Fruit fly (Drosophila melanogaster): ENCODE data around the gene CG31606.

Gene CG31606

dm6 chr2L:8162307-8163024 is 15.1 kb downstream of the CG31606 start, which contains the start of gene Acbp1 (continued):
- TF ChIP-seq E2f1 (GFP tag; IDR thresholded peaks at IDR 0.05) (peak; percentile 83), Tbp (GFP tag; optimal IDR thresholded peaks at IDR 0.05) (no peak), sna (GFP tag; IDR thresholded peaks at IDR 0.05; ENCODE audit: partially characterized antibody) (peak; percentile 80), gro (GFP tag; optimal IDR thresholded peaks at IDR 0.05) (peak; percentile 94), CG12299 (tag; optimal IDR thresholded peaks at IDR 0.05) (peak; percentile 99), Ravus (GFP tag; IDR thresholded peaks at IDR 0.05) (peak; percentile 4; the same call in 1 of the 2 replicates), Adf1 (GFP tag; IDR thresholded peaks at IDR 0.05) (peak; percentile 75), MTF-1 (GFP tag; optimal IDR thresholded peaks at IDR 0.05; ENCODE audit: borderline replicate concordance) (peak; percentile 88), CG14965 (GFP tag; optimal IDR thresholded peaks at IDR 0.05; ENCODE audit: borderline replicate concordance) (peak; percentile 75), CG11456 (GFP tag; IDR thresholded peaks at IDR 0.05) (peak; percentile 91), pan (optimal IDR thresholded peaks at IDR 0.05) (no peak), pan (GFP tag; optimal IDR thresholded peaks at IDR 0.05 in 1 of 2, IDR thresholded peaks at IDR 0.05 in 1 of 2) (peak in 1 of 2 experiments; percentile 89), CG3995 (GFP tag; optimal IDR thresholded peaks at IDR 0.05) (peak; percentile 61), CG8388 (GFP tag; optimal IDR thresholded peaks at IDR 0.05) (peak; percentile 97), CG1647 (GFP tag; optimal IDR thresholded peaks at IDR 0.05) (peak; percentile 94), CG3065 (GFP tag; optimal IDR thresholded peaks at IDR 0.05) (peak; percentile 76), HLH3B (GFP tag; IDR thresholded peaks at IDR 0.05) (peak; percentile 90), nom (GFP tag; optimal IDR thresholded peaks at IDR 0.05) (peak; percentile 97), gt (GFP tag; IDR thresholded peaks at IDR 0.05) (peak; percentile 68), Dref (GFP tag; IDR thresholded peaks at IDR 0.05) (peak; percentile 88), Oaz (GFP tag; IDR thresholded peaks at IDR 0.05) (peak; percentile 76), CG11093 (GFP tag; IDR thresholded peaks at IDR 0.05) (peak; percentile 84), CG15011 (GFP tag; optimal IDR thresholded peaks at IDR 0.05) (peak; percentile 97), lov (optimal IDR thresholded peaks at IDR 0.05) (no peak), lov (GFP tag; IDR thresholded peaks at IDR 0.05) (peak; percentile 76), tll (GFP tag; optimal IDR thresholded peaks at IDR 0.05) (no peak), CG18011 (GFP tag; optimal IDR thresholded peaks at IDR 0.05) (peak; percentile 78), ci (GFP tag; IDR thresholded peaks at IDR 0.05) (peak; percentile 95), CG10543 (GFP tag; optimal IDR thresholded peaks at IDR 0.05) (peak; percentile 99), CG10654 (GFP tag; optimal IDR thresholded peaks at IDR 0.05) (peak; percentile 92), ranshi (GFP tag; IDR thresholded peaks at IDR 0.05) (peak; percentile 86), CG15601 (tag; optimal IDR thresholded peaks at IDR 0.05) (peak; percentile 97), CG9609 (GFP tag; optimal IDR thresholded peaks at IDR 0.05) (peak; percentile 96), chn (GFP tag; optimal IDR thresholded peaks at IDR 0.05) (peak; percentile 94), Atf-2 (GFP tag; optimal IDR thresholded peaks at IDR 0.05) (peak; percentile 91), zf30C (GFP tag; optimal IDR thresholded peaks at IDR 0.05) (peak; percentile 99), D19B (GFP tag; optimal IDR thresholded peaks at IDR 0.05) (peak; percentile 82), hkb (optimal IDR thresholded peaks at IDR 0.05) (no peak), hkb (GFP tag; IDR thresholded peaks at IDR 0.05) (peak; percentile 96), Nf-YA (GFP tag; IDR thresholded peaks at IDR 0.05) (peak; percentile 81), CG34224 (GFP tag; IDR thresholded peaks at IDR 0.05; ENCODE audit: partially characterized antibody) (peak; percentile 83; the same call in 2 of the 3 replicates), zfh2 (GFP tag; optimal IDR thresholded peaks at IDR 0.05) (peak; percentile 97), CG15269 (tag; optimal IDR thresholded peaks at IDR 0.05) (peak; percentile 97), CG10959 (GFP tag; IDR thresholded peaks at IDR 0.05) (peak; percentile 79), CG10321 (GFP tag; IDR thresholded peaks at IDR 0.05) (peak; percentile 67), CG6272 (GFP tag; IDR thresholded peaks at IDR 0.05) (peak; percentile 91), Stat92E (GFP tag; optimal IDR thresholded peaks at IDR 0.05) (peak in 1 of 3 experiments; percentile 97), fd102C (GFP tag; optimal IDR thresholded peaks at IDR 0.05) (peak; percentile 94), cg (GFP tag; optimal IDR thresholded peaks at IDR 0.05) (no peak), eve (GFP tag; optimal IDR thresholded peaks at IDR 0.05) (peak in 1 of 2 experiments; percentile 99)

Data from whole organism, embryonic.